Worm (Caenorhabditis elegans): ENCODE data around the gene Y26G10.4.

DNA sequence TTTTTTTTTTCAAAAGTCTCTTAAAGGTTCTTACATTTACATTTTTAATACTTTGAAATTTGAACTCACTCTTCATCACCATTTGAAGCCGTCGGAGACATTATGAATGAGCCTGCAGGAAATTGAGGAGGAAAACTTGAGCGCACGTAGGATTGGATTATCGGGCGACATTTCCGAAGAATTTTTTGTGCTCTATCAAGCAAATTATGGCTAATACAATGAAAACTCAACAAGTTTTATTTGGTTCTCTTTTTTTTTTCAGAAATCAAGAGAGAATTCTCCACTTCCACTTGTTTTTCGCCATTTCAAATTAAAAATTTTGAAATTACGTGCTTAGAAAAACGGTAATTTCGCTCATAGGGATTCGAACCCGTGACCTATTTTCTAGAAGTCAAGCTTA lies 31.3 kb downstream of the Y26G10.4 start, which contains the start of gene F59A1.12:
- TF ChIP-seq nhr-237 (tag; optimal IDR thresholded peaks at IDR 0.05), result no peak
- TF ChIP-seq ama-1 (optimal IDR thresholded peaks at IDR 0.05), result no peak
- TF ChIP-seq mep-1 (tag; optimal IDR thresholded peaks at IDR 0.05), result no peak
- no peak for TF ChIP-seq nhr-12 (tag; optimal IDR thresholded peaks at IDR 0.05)
- TF ChIP-seq hlh-4 (tag; optimal IDR thresholded peaks at IDR 0.05), result no peak
- no peak for TF ChIP-seq lsy-2 (tag; optimal IDR thresholded peaks at IDR 0.05)
- TF ChIP-seq elt-3 (tag; optimal IDR thresholded peaks at IDR 0.05), result no peak
